In the genomic region with DNA sequence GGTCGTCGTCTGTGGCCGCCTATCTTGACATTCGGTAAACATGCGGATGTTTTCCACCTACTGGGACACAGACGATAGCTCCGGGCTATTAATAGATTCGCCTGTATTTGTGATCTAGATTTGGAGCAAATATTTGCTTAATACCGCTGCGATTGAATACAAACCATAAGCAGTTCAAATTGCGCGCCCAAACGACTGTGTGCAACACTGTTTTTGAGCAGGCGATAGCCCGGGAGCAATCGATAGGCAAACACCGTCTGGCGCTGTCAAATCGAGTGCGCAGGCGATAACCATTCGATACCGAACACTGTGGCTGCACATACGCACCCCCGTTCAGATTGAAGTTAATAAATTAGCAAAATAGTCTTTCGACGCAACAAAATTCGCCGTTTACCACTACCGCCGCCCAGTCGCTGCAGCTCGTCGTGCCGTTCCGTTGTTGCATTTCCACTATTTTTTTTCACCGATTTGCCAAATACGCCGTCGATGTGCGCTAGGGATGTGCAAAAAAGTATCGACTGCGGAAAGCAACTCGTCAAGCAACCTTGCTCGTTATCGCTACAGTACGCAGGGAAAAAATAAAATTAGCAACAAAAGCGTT, we compare ENCODE assay signal across 3 fruit fly cellular contexts.
TF ChIP-seq lines count a peak whose summit lies in the region.

A gene (plus strand): TSS at position 293 of the 601 bp plus-strand sequence.

TF ChIP-seq in whole organism, adult, 20 proteins besides CTCF, POLR2A, EP300 and RAD21 (continued from another document):
- peak; percentile 49 for TF ChIP-seq Mnt (GFP tag; optimal IDR thresholded peaks at IDR 0.05; lab: Kevin White, UChicago)
- TF ChIP-seq CG7101 (tag; optimal IDR thresholded peaks at IDR 0.05; lab: Kevin White, UChicago): peak; percentile 57
- TF ChIP-seq kay (GFP tag; lab: Kevin White, UChicago; ENCODE audit: borderline replicate concordance): no peak
- TF ChIP-seq bab1 (GFP tag; optimal IDR thresholded peaks at IDR 0.05; lab: Kevin White, UChicago): peak; percentile 62

TF ChIP-seq in whole organism, embryonic, 481 proteins besides CTCF, POLR2A, EP300 and RAD21 (continued from another document and continues in another):
- TF ChIP-seq salm (tag; optimal IDR thresholded peaks at IDR 0.05; lab: Kevin White, UChicago): no peak
- TF ChIP-seq Optix (GFP tag; IDR thresholded peaks at IDR 0.05; lab: Robert Waterston, UW): no peak
- peak; percentile 76 for TF ChIP-seq CG1603 (tag; optimal IDR thresholded peaks at IDR 0.05; lab: Kevin White, UChicago)
- TF ChIP-seq gsb (GFP tag; IDR thresholded peaks at IDR 0.05; lab: Robert Waterston, UW): no peak
- peak; percentile 20 for TF ChIP-seq CG6813 (GFP tag; optimal IDR thresholded peaks at IDR 0.05; lab: Kevin White, UChicago)
- TF ChIP-seq CG15479 (GFP tag; optimal IDR thresholded peaks at IDR 0.05; lab: Kevin White, UChicago): no peak
- TF ChIP-seq Elba2 (GFP tag; optimal IDR thresholded peaks at IDR 0.05; lab: Kevin White, UChicago): no peak
- peak; percentile 98 for TF ChIP-seq E2f2 (GFP tag; IDR thresholded peaks at IDR 0.05; lab: Robert Waterston, UW)
- TF ChIP-seq NC2α (GFP tag; optimal IDR thresholded peaks at IDR 0.05; lab: Kevin White, UChicago): no peak
- no peak for TF ChIP-seq B-H2 (GFP tag; optimal IDR thresholded peaks at IDR 0.05; lab: Kevin White, UChicago)
- no peak for TF ChIP-seq crol (GFP tag; IDR thresholded peaks at IDR 0.05; lab: Robert Waterston, UW)
- TF ChIP-seq zen2 (GFP tag; IDR thresholded peaks at IDR 0.05; lab: Robert Waterston, UW; ENCODE audit: partially characterized antibody): peak; percentile 87
- TF ChIP-seq GATAe (GFP tag; conservative IDR thresholded peaks at IDR 0.05; lab: Robert Waterston, UW): no peak
- TF ChIP-seq CG8281 (tag; optimal IDR thresholded peaks at IDR 0.05; lab: Kevin White, UChicago): no peak
- TF ChIP-seq Side (GFP tag; optimal IDR thresholded peaks at IDR 0.05; lab: Kevin White, UChicago): no peak
- no peak for TF ChIP-seq pfk (GFP tag; optimal IDR thresholded peaks at IDR 0.05; lab: Kevin White, UChicago)
- TF ChIP-seq esg (GFP tag; conservative IDR thresholded peaks at IDR 0.05; lab: Robert Waterston, UW): no peak
- peak; percentile 74 for TF ChIP-seq zfh2 (GFP tag; optimal IDR thresholded peaks at IDR 0.05; lab: Kevin White, UChicago)
- TF ChIP-seq cad (GFP tag; optimal IDR thresholded peaks at IDR 0.05; lab: Kevin White, UChicago): no peak
- peak; percentile 25 for TF ChIP-seq Dad (GFP tag; optimal IDR thresholded peaks at IDR 0.05; lab: Kevin White, UChicago)
- no peak for TF ChIP-seq CG6254 (GFP tag; optimal IDR thresholded peaks at IDR 0.05; lab: Kevin White, UChicago)
- TF ChIP-seq bigmax (GFP tag; optimal IDR thresholded peaks at IDR 0.05; lab: Kevin White, UChicago): no peak
- TF ChIP-seq CG30431 (GFP tag; optimal IDR thresholded peaks at IDR 0.05; lab: Kevin White, UChicago): no peak
- no peak for TF ChIP-seq Oaz (GFP tag; IDR thresholded peaks at IDR 0.05; lab: Robert Waterston, UW)
- TF ChIP-seq Hr39 (optimal IDR thresholded peaks at IDR 0.05; lab: Kevin White, UChicago): no peak
- peak; percentile 14 for TF ChIP-seq CG8388 (GFP tag; optimal IDR thresholded peaks at IDR 0.05; lab: Kevin White, UChicago)
- TF ChIP-seq CG17328 (GFP tag; IDR thresholded peaks at IDR 0.05; lab: Robert Waterston, UW): 0 out of 2 replicates have a peak, but pooled peaks have one; percentile 43
- TF ChIP-seq nom (GFP tag; optimal IDR thresholded peaks at IDR 0.05; lab: Kevin White, UChicago): no peak
- TF ChIP-seq tap (tag; optimal IDR thresholded peaks at IDR 0.05; lab: Kevin White, UChicago): no peak
- peak; percentile 40 for TF ChIP-seq CG6272 (GFP tag; IDR thresholded peaks at IDR 0.05; lab: Robert Waterston, UW)
- no peak for TF ChIP-seq trh (GFP tag; optimal IDR thresholded peaks at IDR 0.05; lab: Kevin White, UChicago)
- no peak for TF ChIP-seq cas (GFP tag; IDR thresholded peaks at IDR 0.05; lab: Robert Waterston, UW)
- no peak for TF ChIP-seq grn (GFP tag; optimal IDR thresholded peaks at IDR 0.05; lab: Kevin White, UChicago)
- TF ChIP-seq CG1647 (GFP tag; optimal IDR thresholded peaks at IDR 0.05; lab: Kevin White, UChicago): no peak
- TF ChIP-seq CG7928 (GFP tag; optimal IDR thresholded peaks at IDR 0.05; lab: Kevin White, UChicago): no peak
- TF ChIP-seq Atf-2 (GFP tag; optimal IDR thresholded peaks at IDR 0.05; lab: Kevin White, UChicago): peak; percentile 4
- no peak for TF ChIP-seq lbe (GFP tag; optimal IDR thresholded peaks at IDR 0.05; lab: Kevin White, UChicago)
- TF ChIP-seq HmgD (GFP tag; optimal IDR thresholded peaks at IDR 0.05; lab: Kevin White, UChicago): peak; percentile 70
- TF ChIP-seq luna (GFP tag; optimal IDR thresholded peaks at IDR 0.05; lab: Kevin White, UChicago): peak; percentile 31
- peak; percentile 26 for TF ChIP-seq CG10366 (GFP tag; IDR thresholded peaks at IDR 0.05; lab: Robert Waterston, UW)
- TF ChIP-seq CG2875 (GFP tag; optimal IDR thresholded peaks at IDR 0.05; lab: Kevin White, UChicago): no peak
- peak; percentile 24 for TF ChIP-seq CG4854 (GFP tag; optimal IDR thresholded peaks at IDR 0.05; lab: Kevin White, UChicago)
- no peak for TF ChIP-seq CG16779 (GFP tag; IDR thresholded peaks at IDR 0.05; lab: Robert Waterston, UW)
- TF ChIP-seq CG12659 (GFP tag; optimal IDR thresholded peaks at IDR 0.05; lab: Kevin White, UChicago): peak; percentile 78
- no peak for TF ChIP-seq CG9727 (GFP tag; optimal IDR thresholded peaks at IDR 0.05; lab: Kevin White, UChicago)
- TF ChIP-seq klu (GFP tag; IDR thresholded peaks at IDR 0.05; lab: Robert Waterston, UW): peak; percentile 60; the same call in 1 of the 2 replicates
- peak; percentile 15 for TF ChIP-seq HHEX (GFP tag; optimal IDR thresholded peaks at IDR 0.05; lab: Kevin White, UChicago)
- TF ChIP-seq Kr (GFP tag; optimal IDR thresholded peaks at IDR 0.05; lab: Kevin White, UChicago): no peak
- TF ChIP-seq dimm (GFP tag; IDR thresholded peaks at IDR 0.05; lab: Robert Waterston, UW): no peak
- TF ChIP-seq wek (GFP tag; optimal IDR thresholded peaks at IDR 0.05; lab: Kevin White, UChicago): peak; percentile 13
- TF ChIP-seq her (GFP tag; optimal IDR thresholded peaks at IDR 0.05; lab: Kevin White, UChicago): peak; percentile 55
- TF ChIP-seq az2 (GFP tag; optimal IDR thresholded peaks at IDR 0.05; lab: Kevin White, UChicago): no peak
- no peak for TF ChIP-seq Tbp (GFP tag; optimal IDR thresholded peaks at IDR 0.05; lab: Kevin White, UChicago)
- TF ChIP-seq CG9609 (GFP tag; optimal IDR thresholded peaks at IDR 0.05; lab: Kevin White, UChicago): peak; percentile 53
- peak; percentile 100 for TF ChIP-seq CG11560 (tag; IDR thresholded peaks at IDR 0.05; lab: Robert Waterston, UW)
- TF ChIP-seq tgo (GFP tag; IDR thresholded peaks at IDR 0.05; lab: Robert Waterston, UW): no peak
- no peak for TF ChIP-seq CG1529 (GFP tag; optimal IDR thresholded peaks at IDR 0.05; lab: Kevin White, UChicago)
- TF ChIP-seq Asciz (GFP tag; optimal IDR thresholded peaks at IDR 0.05; lab: Kevin White, UChicago): peak; percentile 12
- TF ChIP-seq rib (GFP tag; IDR thresholded peaks at IDR 0.05; lab: Robert Waterston, UW): no peak
- peak; percentile 70 for TF ChIP-seq CG4424 (GFP tag; optimal IDR thresholded peaks at IDR 0.05; lab: Kevin White, UChicago)
- no peak for TF ChIP-seq odd (GFP tag; optimal IDR thresholded peaks at IDR 0.05; lab: Kevin White, UChicago)
- no peak for TF ChIP-seq Poxn (GFP tag; IDR thresholded peaks at IDR 0.05; lab: Robert Waterston, UW)
- peak; percentile 82 for TF ChIP-seq CG9932 (GFP tag; IDR thresholded peaks at IDR 0.05; lab: Robert Waterston, UW)

TF ChIP-seq in whole organism, prepupa, 60 proteins besides CTCF, POLR2A, EP300 and RAD21 (continued from another document):
- TF ChIP-seq Met (GFP tag; optimal IDR thresholded peaks at IDR 0.05; lab: Kevin White, UChicago) (peak; percentile 2), lz (GFP tag; optimal IDR thresholded peaks at IDR 0.05; lab: Kevin White, UChicago) (peak; percentile 38), Sox15 (GFP tag; optimal IDR thresholded peaks at IDR 0.05; lab: Kevin White, UChicago) (no peak), CG7368 (GFP tag; optimal IDR thresholded peaks at IDR 0.05; lab: Kevin White, UChicago) (peak; percentile 13), fd59A (GFP tag; optimal IDR thresholded peaks at IDR 0.05; lab: Kevin White, UChicago) (no peak), Ets21C (GFP tag; optimal IDR thresholded peaks at IDR 0.05; lab: Kevin White, UChicago) (peak; percentile 3), Smox (GFP tag; optimal IDR thresholded peaks at IDR 0.05; lab: Kevin White, UChicago) (peak; percentile 32), CG31627 (GFP tag; optimal IDR thresholded peaks at IDR 0.05; lab: Kevin White, UChicago) (peak; percentile 27), CG6854 (GFP tag; optimal IDR thresholded peaks at IDR 0.05; lab: Kevin White, UChicago) (no peak), svp (GFP tag; lab: Kevin White, UChicago) (peak; percentile 63), CG6792 (GFP tag; optimal IDR thresholded peaks at IDR 0.05; lab: Kevin White, UChicago) (peak; percentile 5), CG8119 (GFP tag; IDR thresholded peaks at IDR 0.05; lab: Robert Waterston, UW) (no peak)
